Fruit fly (Drosophila melanogaster): Measurements from ENCODE around the gene Vps15.

Gene Vps15

DNA sequence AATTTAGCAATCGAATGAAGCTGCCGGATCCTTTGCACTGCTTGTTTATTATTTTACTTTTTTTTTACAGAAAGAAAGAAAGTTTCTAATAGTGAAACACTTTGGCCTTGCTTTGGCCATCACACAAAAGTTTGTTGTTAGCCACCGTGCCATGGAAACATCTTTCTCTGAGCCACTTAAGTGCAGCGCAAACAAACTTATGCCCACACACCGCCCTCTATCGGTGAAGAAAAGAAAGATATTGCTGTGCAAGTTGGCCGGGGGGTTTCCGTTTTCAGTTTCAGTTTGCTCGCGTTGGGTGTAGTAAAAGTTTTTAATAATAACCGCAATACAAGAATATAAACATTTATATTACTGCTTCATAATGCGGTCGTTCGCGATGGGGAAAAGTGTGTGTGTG is 49.8 kb downstream of the Vps15 start:
- TF ChIP-seq pan (optimal IDR thresholded peaks at IDR 0.05) (no peak), usp (GFP tag; optimal IDR thresholded peaks at IDR 0.05) (no peak), psq (optimal IDR thresholded peaks at IDR 0.05) (no peak), EcR (GFP tag; optimal IDR thresholded peaks at IDR 0.05) (no peak), Dll (optimal IDR thresholded peaks at IDR 0.05) (no peak)

Measured in whole organism.